Fruit fly (Drosophila melanogaster) whole organism, embryonic: Measurements from ENCODE around the gene CG7896.

Experiments used
- Ada2b ChIP-seq: fragments of 200-800 bp; sonication (Bioruptor generic); IDR thresholded peaks from 2 replicates; pipeline ENCODE4 v1.3.6; 2022; ENCODE audit warnings: missing biosample characterization, missing genetic modification characterization
- Antp ChIP-seq: fragments of 200-800 bp; sonication (Bioruptor generic); optimal IDR thresholded peaks from 3 replicates; lab custom pipeline; 2016; ENCODE audit warnings: missing biosample characterization, missing genetic modification characterization
- Awh ChIP-seq: fragments of 200-800 bp; sonication (Bioruptor generic); IDR thresholded peaks from 2 replicates; pipeline ENCODE4, ENCODE4 v1.3.6; 2022; ENCODE audit warnings: missing biosample characterization, missing genetic modification characterization
- C15 ChIP-seq: fragments of 200-800 bp; sonication (Bioruptor generic); IDR thresholded peaks from 3 replicates; pipeline ENCODE4 v1.3.6; 2022; ENCODE audit warnings: missing biosample characterization, missing genetic modification characterization
- CG10321 ChIP-seq: fragments of 200-800 bp; sonication (Bioruptor generic); IDR thresholded peaks from 2 replicates; pipeline ENCODE4 v1.3.6; 2022; ENCODE audit warnings: missing biosample characterization, missing genetic modification characterization
- CG13624 ChIP-seq: fragments of 200-800 bp; sonication (Bioruptor generic); optimal IDR thresholded peaks from 2 replicates; lab custom pipeline; 2016; ENCODE audit warnings: missing biosample characterization, missing genetic modification characterization
- CG14014 ChIP-seq: fragments of 200-800 bp; sonication (Bioruptor generic); IDR thresholded peaks from 2 replicates; pipeline ENCODE4 v1.3.6; 2022; ENCODE audit warnings: missing biosample characterization, missing genetic modification characterization
- CG17328 ChIP-seq: fragments of 200-800 bp; sonication (Bioruptor generic); IDR thresholded peaks from 2 replicates; pipeline ENCODE4 v1.3.6; 2022; ENCODE audit warnings: missing biosample characterization, missing genetic modification characterization
- CG18262 ChIP-seq: fragments of 200-800 bp; optimal IDR thresholded peaks from 3 replicates; lab custom pipeline; 2019; ENCODE audit warnings: missing biosample characterization, mild to moderate bottlenecking, missing genetic modification characterization, moderate library complexity
- CG18619 ChIP-seq: fragments of 200-800 bp; sonication (Bioruptor generic); optimal IDR thresholded peaks from 3 replicates; lab custom pipeline; 2017; ENCODE audit warnings: missing biosample characterization, mild to moderate bottlenecking, missing genetic modification characterization
- CG2116 ChIP-seq: fragments of 200-800 bp; sonication (Bioruptor generic); optimal IDR thresholded peaks from 3 replicates; lab custom pipeline; 2018; ENCODE audit warnings: missing biosample characterization, mild to moderate bottlenecking, missing genetic modification characterization
- CG30020 ChIP-seq: fragments of 200-800 bp; optimal IDR thresholded peaks from 2 replicates; lab custom pipeline; 2019; ENCODE audit warnings: missing biosample characterization, mild to moderate bottlenecking, missing genetic modification characterization, moderate library complexity
- CG31441 ChIP-seq: fragments of 200-800 bp; sonication (Bioruptor generic); IDR thresholded peaks from 2 replicates; pipeline ENCODE4 v1.3.6; 2022; ENCODE audit warnings: missing biosample characterization, missing genetic modification characterization
- CG3163 ChIP-seq: fragments of 200-800 bp; sonication (Bioruptor generic); optimal IDR thresholded peaks from 3 replicates; lab custom pipeline; 2016; ENCODE audit warnings: missing biosample characterization, missing genetic modification characterization
- CG3407 ChIP-seq: fragments of 200-800 bp; sonication (Bioruptor generic); optimal IDR thresholded peaks from 2 replicates; lab custom pipeline; 2018; ENCODE audit warnings: missing biosample characterization, mild to moderate bottlenecking, missing genetic modification characterization
- CG4707 ChIP-seq: fragments of 200-800 bp; sonication (Bioruptor generic); optimal IDR thresholded peaks from 2 replicates; lab custom pipeline; 2018; ENCODE audit warnings: missing biosample characterization, mild to moderate bottlenecking, missing genetic modification characterization, moderate library complexity
- CG7357 ChIP-seq: fragments of 200-800 bp; sonication (Bioruptor generic); IDR thresholded peaks from 3 replicates; pipeline ENCODE4 v1.3.6; 2022; ENCODE audit warnings: missing biosample characterization, missing genetic modification characterization
- CG7745 ChIP-seq: fragments of 200-800 bp; sonication (Bioruptor generic); optimal IDR thresholded peaks from 2 replicates; lab custom pipeline; 2018; ENCODE audit warnings: missing biosample characterization, mild to moderate bottlenecking, missing genetic modification characterization, moderate library complexity
- CG8388 ChIP-seq: fragments of 200-800 bp; sonication (Bioruptor generic); optimal IDR thresholded peaks from 2 replicates; lab custom pipeline; 2019; ENCODE audit warnings: missing biosample characterization, mild to moderate bottlenecking, missing genetic modification characterization, moderate library complexity
- CG9932 ChIP-seq: fragments of 200-800 bp; sonication (Bioruptor generic); IDR thresholded peaks from 2 replicates; pipeline ENCODE4 v1.3.6; 2022; ENCODE audit warnings: missing biosample characterization, missing genetic modification characterization
- Chrac-16 ChIP-seq: fragments of 200-800 bp; sonication (Bioruptor generic); optimal IDR thresholded peaks from 3 replicates; lab custom pipeline; 2016; ENCODE audit warnings: missing biosample characterization, missing genetic modification characterization
- Dll ChIP-seq: fragments of 200-800 bp; sonication (Bioruptor generic); IDR thresholded peaks from 4 replicates; pipeline ENCODE4 v1.3.6; 2022; ENCODE audit warnings: missing biosample characterization, missing genetic modification characterization; ENCODE audit not compliant: partially characterized antibody
- Ets65A ChIP-seq: fragments of 200-800 bp; sonication (Bioruptor generic); peaks from one replicate; lab custom pipeline; 2016; ENCODE audit warnings: missing biosample characterization, missing genetic modification characterization
- Hey ChIP-seq: fragments of 200-800 bp; sonication (Bioruptor generic); optimal IDR thresholded peaks from 3 replicates; lab custom pipeline; 2018; ENCODE audit warnings: missing biosample characterization, mild to moderate bottlenecking, missing genetic modification characterization
- Hr78 ChIP-seq, 2 experiments: fragments of 200-800 bp in 1 of 2; fragments of >200 bp in 1 of 2; sonication (Bioruptor generic) in 1 of 2; optimal IDR thresholded peaks; 2 replicates each; lab custom pipeline; 2017 to 2019; ENCODE audit warnings: missing biosample characterization in 2 of 2, missing genetic modification characterization in 2 of 2, mild to moderate bottlenecking in 1 of 2, moderate library complexity in 1 of 2
- Med ChIP-seq: fragments of 200-800 bp; sonication (Bioruptor generic); peaks from one replicate; lab custom pipeline; 2016; ENCODE audit warnings: missing biosample characterization, missing genetic modification characterization, mild to moderate bottlenecking, inconsistent platforms, moderate library complexity
- Mes4 ChIP-seq: fragments of 200-800 bp; sonication (Bioruptor generic); optimal IDR thresholded peaks from 2 replicates; lab custom pipeline; 2016; ENCODE audit warnings: missing biosample characterization, missing genetic modification characterization
- Sin3A ChIP-seq: fragments of >200 bp; optimal IDR thresholded peaks from 2 replicates; lab custom pipeline; 2018
- amos ChIP-seq: fragments of 200-800 bp; sonication (Bioruptor generic); IDR thresholded peaks from 2 replicates; pipeline ENCODE4 v1.3.6; 2022; ENCODE audit warnings: missing biosample characterization, missing genetic modification characterization; ENCODE audit not compliant: partially characterized antibody
- ase ChIP-seq: fragments of 200-800 bp; sonication (Bioruptor generic); IDR thresholded peaks from 3 replicates; pipeline ENCODE4 v1.3.6; 2022; ENCODE audit warnings: missing biosample characterization, missing genetic modification characterization
- cas ChIP-seq: fragments of 200-800 bp; sonication (Bioruptor generic); IDR thresholded peaks from 2 replicates; pipeline ENCODE4 v1.3.6; 2022; ENCODE audit warnings: missing biosample characterization, missing genetic modification characterization
- caup ChIP-seq: fragments of 200-800 bp; sonication (Bioruptor generic); optimal IDR thresholded peaks from 3 replicates; lab custom pipeline; 2017; ENCODE audit warnings: missing biosample characterization, mild to moderate bottlenecking, missing genetic modification characterization, moderate library complexity; ENCODE audit not compliant: severe bottlenecking
- cg ChIP-seq: fragments of 200-800 bp; sonication (Bioruptor generic); optimal IDR thresholded peaks from 3 replicates; lab custom pipeline; 2019; ENCODE audit warnings: missing biosample characterization, mild to moderate bottlenecking, missing genetic modification characterization, moderate library complexity
- chif ChIP-seq, 2 experiments: fragments of 200-800 bp; sonication (Bioruptor generic); optimal IDR thresholded peaks; 3 replicates each; lab custom pipeline; 2016; ENCODE audit warnings: missing biosample characterization in 2 of 2, missing genetic modification characterization in 2 of 2
- chinmo ChIP-seq: fragments of 200-800 bp; sonication (Bioruptor generic); IDR thresholded peaks from 4 replicates; pipeline ENCODE4 v1.3.6; 2022; ENCODE audit warnings: missing biosample characterization, missing genetic modification characterization; ENCODE audit not compliant: partially characterized antibody
- ci ChIP-seq: fragments of 200-800 bp; sonication (Bioruptor generic); IDR thresholded peaks from 3 replicates; pipeline ENCODE4 v1.3.6; 2022; ENCODE audit warnings: missing biosample characterization, missing genetic modification characterization
- disco-r ChIP-seq: fragments of 200-800 bp; sonication (Bioruptor generic); optimal IDR thresholded peaks from 2 replicates; lab custom pipeline; 2016; ENCODE audit warnings: missing biosample characterization, missing genetic modification characterization
- fru ChIP-seq: fragments of >200 bp; optimal IDR thresholded peaks from 2 replicates; lab custom pipeline; 2017
- ftz-f1 ChIP-seq: fragments of 200-800 bp; sonication (Bioruptor generic); optimal IDR thresholded peaks from 2 replicates; lab custom pipeline; 2016; ENCODE audit warnings: missing biosample characterization, missing genetic modification characterization
- gsb-n ChIP-seq: fragments of 200-800 bp; sonication (Bioruptor generic); optimal IDR thresholded peaks from 3 replicates; lab custom pipeline; 2018; ENCODE audit warnings: missing biosample characterization, mild to moderate bottlenecking, missing genetic modification characterization
- lov ChIP-seq, 2 experiments: fragments of 200-800 bp in 1 of 2; fragments of >200 bp in 1 of 2; sonication (Bioruptor generic) in 1 of 2; IDR thresholded peaks in 1 of 2; optimal IDR thresholded peaks in 1 of 2; 2 replicates in 1 of 2; 3 replicates in 1 of 2; pipeline versions ENCODE4 v1.3.6 to Lab custom; 2017 to 2022; ENCODE audit warnings: missing biosample characterization in 1 of 2, missing genetic modification characterization in 1 of 2
- mam ChIP-seq: fragments of 200-800 bp; sonication (Bioruptor generic); optimal IDR thresholded peaks from 3 replicates; lab custom pipeline; 2016; ENCODE audit warnings: missing biosample characterization, missing genetic modification characterization
- nau ChIP-seq: fragments of 200-800 bp; sonication (Bioruptor generic); optimal IDR thresholded peaks from 3 replicates; lab custom pipeline; 2017; ENCODE audit warnings: missing biosample characterization, mild to moderate bottlenecking, missing genetic modification characterization, missing genetic modification reagents
- run ChIP-seq: fragments of 200-800 bp; sonication (Bioruptor generic); optimal IDR thresholded peaks from 3 replicates; lab custom pipeline; 2018; ENCODE audit warnings: missing biosample characterization, mild to moderate bottlenecking, missing genetic modification characterization
- slbo ChIP-seq: fragments of 200-800 bp; sonication (Bioruptor generic); IDR thresholded peaks from 2 replicates; pipeline ENCODE4 v1.3.6; 2022; ENCODE audit warnings: missing biosample characterization, missing genetic modification characterization
- so ChIP-seq: fragments of 200-800 bp; sonication (Bioruptor generic); IDR thresholded peaks from 3 replicates; pipeline ENCODE4 v1.3.6; 2022; ENCODE audit warnings: missing biosample characterization, missing genetic modification characterization
- tin ChIP-seq: fragments of 200-800 bp; sonication (Bioruptor generic); optimal IDR thresholded peaks from 3 replicates; lab custom pipeline; 2016; ENCODE audit warnings: missing biosample characterization, missing genetic modification characterization
- vfl ChIP-seq: fragments of 200-800 bp; sonication (Bioruptor generic); optimal IDR thresholded peaks from 2 replicates; lab custom pipeline; 2016; ENCODE audit warnings: missing biosample characterization, missing genetic modification characterization
- wdn ChIP-seq: fragments of 200-800 bp; sonication (Bioruptor generic); IDR thresholded peaks from 2 replicates; pipeline ENCODE4 v1.3.6; 2022; ENCODE audit warnings: missing biosample characterization, missing genetic modification characterization
- wek ChIP-seq: fragments of 200-800 bp; sonication (Bioruptor generic); optimal IDR thresholded peaks from 3 replicates; lab custom pipeline; 2018; ENCODE audit warnings: missing biosample characterization, mild to moderate bottlenecking, missing genetic modification characterization, moderate library complexity

CG7896 gene

dm6 chr3R:29997607-29998236, 14.5 kb downstream of the CG7896 start, which contains the start of the genes CG15525 and CG11504 (continued):
- peak; percentile 96 for TF ChIP-seq Ets65A (GFP tag; lab: Kevin White, UChicago)
- peak; percentile 41 for TF ChIP-seq tin (GFP tag; lab: Kevin White, UChicago)
- TF ChIP-seq cg: no peak
- peak; percentile 36; the same call in 1 of the 2 replicates for TF ChIP-seq Ada2b (GFP tag; lab: Robert Waterston, UW)
- TF ChIP-seq ftz-f1 (GFP tag; lab: Kevin White, UChicago): no peak
- TF ChIP-seq CG3163 (GFP tag; lab: Kevin White, UChicago): no peak
- TF ChIP-seq wek: no peak
- TF ChIP-seq so (GFP tag; lab: Robert Waterston, UW): no peak
- TF ChIP-seq lov (optimal IDR thresholded peaks at IDR 0.05; lab: Kevin White, UChicago): no peak
- no peak for TF ChIP-seq lov (GFP tag; IDR thresholded peaks at IDR 0.05; lab: Robert Waterston, UW)
- TF ChIP-seq CG30020 (tag; lab: Kevin White, UChicago): peak; percentile 58
- TF ChIP-seq vfl (GFP tag; lab: Kevin White, UChicago): peak; percentile 34
- no peak for TF ChIP-seq Mes4
- peak; percentile 54 for TF ChIP-seq Chrac-16 (GFP tag; lab: Kevin White, UChicago)
- no peak for TF ChIP-seq Hr78 (GFP tag; optimal IDR thresholded peaks at IDR 0.05; lab: Kevin White, UChicago)
- TF ChIP-seq CG14014 (GFP tag; lab: Robert Waterston, UW): peak; percentile 54
- TF ChIP-seq CG31441 (GFP tag; lab: Robert Waterston, UW): no peak
- no peak for TF ChIP-seq C15 (GFP tag; lab: Robert Waterston, UW)
- no peak for TF ChIP-seq run (tag; lab: Kevin White, UChicago)
- no peak for TF ChIP-seq Awh (GFP tag; lab: Robert Waterston, UW)
- TF ChIP-seq ci (GFP tag; lab: Robert Waterston, UW): 0 out of 3 replicates have a peak, but pooled peaks have one; percentile 46
- no peak for TF ChIP-seq gsb-n (tag; lab: Kevin White, UChicago)
- peak; percentile 65 for TF ChIP-seq CG13624 (GFP tag; lab: Kevin White, UChicago)
- TF ChIP-seq ase (GFP tag; lab: Robert Waterston, UW): peak; percentile 43; the same call in 1 of the 3 replicates
- TF ChIP-seq CG7357 (GFP tag; lab: Robert Waterston, UW): no peak
- no peak for TF ChIP-seq CG7745 (tag; lab: Kevin White, UChicago)
- TF ChIP-seq nau (GFP tag; lab: Kevin White, UChicago): no peak
- TF ChIP-seq Antp (GFP tag; lab: Kevin White, UChicago): peak; percentile 32
- peak; percentile 48 for TF ChIP-seq Sin3A (lab: Kevin White, UChicago)
- peak; percentile 84 for TF ChIP-seq slbo
- no peak for TF ChIP-seq CG18262 (tag; lab: Kevin White, UChicago)
- no peak for TF ChIP-seq wdn (GFP tag; lab: Robert Waterston, UW)
- peak; percentile 8; the same call in 1 of the 2 replicates for TF ChIP-seq cas (GFP tag; lab: Robert Waterston, UW)
- no peak for TF ChIP-seq CG4707 (GFP tag; lab: Kevin White, UChicago)
- TF ChIP-seq caup (GFP tag; lab: Kevin White, UChicago): no peak
- peak; percentile 88 for TF ChIP-seq CG2116 (GFP tag; lab: Kevin White, UChicago)
- no peak for TF ChIP-seq disco-r (GFP tag; lab: Kevin White, UChicago)
- peak in 1 of 2 experiments; percentile 42 for TF ChIP-seq chif (GFP tag; optimal IDR thresholded peaks at IDR 0.05; lab: Kevin White, UChicago)
- TF ChIP-seq CG17328 (GFP tag; lab: Robert Waterston, UW): peak; percentile 51; the same call in 1 of the 2 replicates
- no peak for TF ChIP-seq fru
- TF ChIP-seq CG3407 (GFP tag; lab: Kevin White, UChicago): no peak
- no peak for TF ChIP-seq CG8388 (GFP tag; lab: Kevin White, UChicago)
- no peak for TF ChIP-seq CG10321 (GFP tag; lab: Robert Waterston, UW)
- TF ChIP-seq Med (GFP tag; lab: Kevin White, UChicago): peak; percentile 84
- peak; percentile 82 for TF ChIP-seq mam (GFP tag; lab: Kevin White, UChicago)
- no peak for TF ChIP-seq CG18619 (GFP tag; lab: Kevin White, UChicago)
- peak; percentile 79 for TF ChIP-seq amos (GFP tag; lab: Robert Waterston, UW)
- TF ChIP-seq Dll (GFP tag; lab: Robert Waterston, UW): peak; percentile 92
- TF ChIP-seq CG9932 (GFP tag; lab: Robert Waterston, UW): peak; percentile 84
- TF ChIP-seq Hey (tag; lab: Kevin White, UChicago): no peak
- peak; percentile 85; the same call in 1 of the 4 replicates for TF ChIP-seq chinmo (GFP tag; lab: Robert Waterston, UW)
